Worm (Caenorhabditis elegans) whole organism, L4 larva: ENCODE data around the gene F40G9.6.

Experiments used
- duxl-1 ChIP-seq: sonication (generic microtip); optimal IDR thresholded peaks from 2 replicates; lab custom pipeline; 2016; ENCODE audit warnings: mild to moderate bottlenecking, missing genetic modification characterization, moderate library complexity, missing compliant biosample characterization; ENCODE audit not compliant: poor library complexity
- egl-27 ChIP-seq: sonication (generic microtip); optimal IDR thresholded peaks from 3 replicates; lab custom pipeline; 2017; ENCODE audit warnings: missing biosample characterization, missing genetic modification reagents, missing genetic modification characterization
- mxl-2 ChIP-seq: fragments of 200-800 bp; sonication (Bioruptor generic); conservative IDR thresholded peaks from 2 replicates; pipeline ENCODE4 v1.3.6; 2022; ENCODE audit warnings: missing genetic modification reagents, missing genetic modification characterization, missing compliant biosample characterization
- nhr-11 ChIP-seq: fragments of 150-350 bp; optimal IDR thresholded peaks from 2 replicates; lab custom pipeline; 2014; ENCODE audit warnings: missing biosample characterization, missing genetic modification characterization
- nhr-25 ChIP-seq: sonication (generic microtip); optimal IDR thresholded peaks from 2 replicates; lab custom pipeline; 2017; ENCODE audit warnings: missing genetic modification characterization, mild to moderate bottlenecking, missing compliant biosample characterization, antibody characterized with exemption, moderate library complexity, borderline replicate concordance; ENCODE audit not compliant: insufficient read depth
- spr-3 ChIP-seq: fragments of 200-800 bp; sonication (Bioruptor generic); optimal IDR thresholded peaks from 2 replicates; lab custom pipeline; 2018; ENCODE audit warnings: mild to moderate bottlenecking, missing genetic modification characterization, missing compliant biosample characterization

- no peak for TF ChIP-seq nhr-11 (tag; lab: Kevin White, UChicago)
- TF ChIP-seq nhr-25: no peak
- no peak for TF ChIP-seq egl-27
- no peak for TF ChIP-seq spr-3
- no peak for TF ChIP-seq mxl-2 (GFP tag; lab: Robert Waterston, UW)
- TF ChIP-seq duxl-1: no peak
Measured at ce11 chrIII:143121-143520, 36.2 kb upstream of the F40G9.6 start, which contains the start of gene fbxb-82.
